Worm (Caenorhabditis elegans): ENCODE measurements around the gene Y51H7BR.8.

DNA sequence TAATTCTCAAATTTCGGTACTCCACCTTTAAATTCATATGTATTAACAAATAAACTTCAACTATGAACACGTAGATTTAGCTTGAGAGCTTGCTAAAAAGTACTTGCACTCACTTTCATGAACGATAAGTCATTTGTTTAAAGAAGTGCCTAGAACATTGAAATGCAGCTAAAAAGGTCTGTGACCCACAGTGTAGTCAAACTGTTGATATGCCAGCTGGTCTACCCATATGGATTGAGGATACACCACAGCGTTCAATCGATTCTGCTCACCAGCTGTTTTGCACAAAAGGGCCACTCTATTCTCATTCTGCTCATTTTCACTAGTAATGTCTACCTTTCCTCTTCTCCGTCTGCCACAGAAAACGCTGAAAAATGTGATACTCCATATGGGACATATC, 16.9 kb downstream of the Y51H7BR.8 start, which contains the start of gene fbxb-43:
- TF ChIP-seq nhr-237 (tag; optimal IDR thresholded peaks at IDR 0.05) (no peak), ama-1 (optimal IDR thresholded peaks at IDR 0.05) (no peak), nhr-76 (tag; optimal IDR thresholded peaks at IDR 0.05) (no peak), mdl-1 (tag; optimal IDR thresholded peaks at IDR 0.05) (no peak), lin-15B (tag; optimal IDR thresholded peaks at IDR 0.05) (no peak), ceh-28 (tag; optimal IDR thresholded peaks at IDR 0.05) (no peak)

Data from whole organism, L4 larva.